Fruit fly (Drosophila melanogaster) whole organism, embryonic: ENCODE measurements around the gene vito.

ENCODE experiments used
- CG10267 ChIP-seq: fragments of 200-800 bp; sonication (Bioruptor generic); optimal IDR thresholded peaks from 2 replicates; lab custom pipeline; 2018; ENCODE audit warnings: missing biosample characterization, mild to moderate bottlenecking, missing genetic modification characterization, moderate library complexity
- CG10274 ChIP-seq: fragments of 200-800 bp; sonication (Bioruptor generic); optimal IDR thresholded peaks from 3 replicates; lab custom pipeline; 2017; ENCODE audit warnings: missing biosample characterization, mild to moderate bottlenecking, missing genetic modification characterization
- CG10654 ChIP-seq: fragments of 200-800 bp; sonication (Bioruptor generic); optimal IDR thresholded peaks from 2 replicates; lab custom pipeline; 2016; ENCODE audit warnings: missing biosample characterization, missing genetic modification characterization
- CG10979 ChIP-seq: fragments of 200-800 bp; sonication (Bioruptor generic); optimal IDR thresholded peaks from 2 replicates; lab custom pipeline; 2018; ENCODE audit warnings: missing biosample characterization, mild to moderate bottlenecking, missing genetic modification characterization, moderate library complexity
- CG11398 ChIP-seq: fragments of 200-800 bp; sonication (Bioruptor generic); optimal IDR thresholded peaks from 2 replicates; lab custom pipeline; 2016; ENCODE audit warnings: missing biosample characterization, missing genetic modification characterization
- CG12236 ChIP-seq: fragments of 200-800 bp; sonication (Bioruptor generic); optimal IDR thresholded peaks from 2 replicates; lab custom pipeline; 2016; ENCODE audit warnings: missing biosample characterization, missing genetic modification characterization
- CG1233 ChIP-seq: fragments of 200-800 bp; sonication (Bioruptor generic); optimal IDR thresholded peaks from 4 replicates; lab custom pipeline; 2018; ENCODE audit warnings: missing biosample characterization, mild to moderate bottlenecking, missing genetic modification characterization
- CG13775 ChIP-seq: fragments of 200-800 bp; sonication (Bioruptor generic); optimal IDR thresholded peaks from 3 replicates; lab custom pipeline; 2017; ENCODE audit warnings: missing biosample characterization, mild to moderate bottlenecking, missing genetic modification characterization
- CG17186 ChIP-seq: fragments of 200-800 bp; sonication (Bioruptor generic); optimal IDR thresholded peaks from 3 replicates; lab custom pipeline; 2017; ENCODE audit warnings: missing biosample characterization, missing genetic modification reagents, missing genetic modification characterization
- CG17802 ChIP-seq: fragments of 200-800 bp; sonication (Bioruptor generic); optimal IDR thresholded peaks from 2 replicates; lab custom pipeline; 2018; ENCODE audit warnings: missing biosample characterization, mild to moderate bottlenecking, missing genetic modification characterization, moderate library complexity
- CG1832 ChIP-seq: fragments of 200-800 bp; sonication (Bioruptor generic); optimal IDR thresholded peaks from 2 replicates; lab custom pipeline; 2017; ENCODE audit warnings: missing biosample characterization, mild to moderate bottlenecking, missing genetic modification characterization, inconsistent platforms
- CG2202 ChIP-seq: fragments of 200-800 bp; sonication (Bioruptor generic); optimal IDR thresholded peaks from 2 replicates; lab custom pipeline; 2018; ENCODE audit warnings: missing biosample characterization, mild to moderate bottlenecking, missing genetic modification characterization
- CG31388 ChIP-seq: fragments of 200-800 bp; sonication (Bioruptor generic); optimal IDR thresholded peaks from 2 replicates; lab custom pipeline; 2016; ENCODE audit warnings: missing biosample characterization, missing genetic modification characterization
- CG3163 ChIP-seq: fragments of 200-800 bp; sonication (Bioruptor generic); optimal IDR thresholded peaks from 3 replicates; lab custom pipeline; 2016; ENCODE audit warnings: missing biosample characterization, missing genetic modification characterization
- CG33557 ChIP-seq: fragments of 200-800 bp; sonication (Bioruptor generic); optimal IDR thresholded peaks from 2 replicates; lab custom pipeline; 2019; ENCODE audit warnings: missing biosample characterization, mild to moderate bottlenecking, missing genetic modification characterization, moderate library complexity
- CG9797 ChIP-seq: fragments of 200-800 bp; sonication (Bioruptor generic); optimal IDR thresholded peaks from 3 replicates; lab custom pipeline; 2018; ENCODE audit warnings: missing biosample characterization, mild to moderate bottlenecking, missing genetic modification characterization
- D19B ChIP-seq: fragments of 200-800 bp; sonication (Bioruptor generic); optimal IDR thresholded peaks from 2 replicates; lab custom pipeline; 2017; ENCODE audit warnings: missing biosample characterization, mild to moderate bottlenecking, missing genetic modification characterization
- Dip2 ChIP-seq: fragments of 200-800 bp; sonication (Bioruptor generic); IDR thresholded peaks from 2 replicates; pipeline ENCODE4 v1.3.6; 2022; ENCODE audit warnings: missing biosample characterization, missing genetic modification characterization
- Dref ChIP-seq: fragments of 200-800 bp; sonication (Bioruptor generic); IDR thresholded peaks from 2 replicates; pipeline ENCODE4 v1.3.6; 2022; ENCODE audit warnings: missing biosample characterization, missing genetic modification characterization
- E2f2 ChIP-seq: fragments of 200-800 bp; sonication (Bioruptor generic); IDR thresholded peaks from 2 replicates; pipeline ENCODE4 v1.3.6; 2022; ENCODE audit warnings: missing biosample characterization, missing genetic modification characterization
- HLH4C ChIP-seq: fragments of 200-800 bp; sonication (Bioruptor generic); IDR thresholded peaks from 3 replicates; pipeline ENCODE4 v1.3.6; 2022; ENCODE audit warnings: missing biosample characterization, missing genetic modification characterization; ENCODE audit not compliant: partially characterized antibody
- MBD-R2 ChIP-seq: fragments of 200-800 bp; sonication (Bioruptor generic); IDR thresholded peaks from 2 replicates; pipeline ENCODE4 v1.3.6; 2022; ENCODE audit warnings: missing biosample characterization, missing genetic modification characterization
- Optix ChIP-seq: fragments of 200-800 bp; sonication (Bioruptor generic); IDR thresholded peaks from 3 replicates; pipeline ENCODE4 v1.3.6; 2022; ENCODE audit warnings: missing biosample characterization, missing genetic modification characterization
- Tbp ChIP-seq: fragments of >200 bp; optimal IDR thresholded peaks from 2 replicates; lab custom pipeline; 2018; ENCODE audit warnings: missing biosample characterization, missing genetic modification characterization
- Xbp1 ChIP-seq: fragments of 200-800 bp; sonication (Bioruptor generic); optimal IDR thresholded peaks from 3 replicates; lab custom pipeline; 2016; ENCODE audit warnings: missing biosample characterization, mild to moderate bottlenecking, missing genetic modification characterization
- YL-1 ChIP-seq: fragments of 200-800 bp; sonication (Bioruptor generic); optimal IDR thresholded peaks from 3 replicates; lab custom pipeline; 2017; ENCODE audit warnings: missing biosample characterization, mild to moderate bottlenecking, missing genetic modification characterization
- az2 ChIP-seq: fragments of 200-800 bp; sonication (Bioruptor generic); optimal IDR thresholded peaks from 3 replicates; lab custom pipeline; 2016; ENCODE audit warnings: missing biosample characterization, missing genetic modification characterization
- cas ChIP-seq: fragments of 200-800 bp; sonication (Bioruptor generic); IDR thresholded peaks from 2 replicates; pipeline ENCODE4 v1.3.6; 2022; ENCODE audit warnings: missing biosample characterization, missing genetic modification characterization
- crol ChIP-seq: fragments of 200-800 bp; sonication (Bioruptor generic); IDR thresholded peaks from 2 replicates; pipeline ENCODE4 v1.3.6; 2022; ENCODE audit warnings: missing biosample characterization, missing genetic modification characterization
- disco-r ChIP-seq: fragments of 200-800 bp; sonication (Bioruptor generic); optimal IDR thresholded peaks from 2 replicates; lab custom pipeline; 2016; ENCODE audit warnings: missing biosample characterization, missing genetic modification characterization
- eve ChIP-seq, 2 experiments: fragments of >200 bp; optimal IDR thresholded peaks; 2 replicates each; lab custom pipeline; 2017; ENCODE audit warnings: missing biosample characterization in 2 of 2, missing genetic modification characterization in 2 of 2
- fd102C ChIP-seq: fragments of 200-800 bp; sonication (Bioruptor generic); optimal IDR thresholded peaks from 2 replicates; lab custom pipeline; 2018; ENCODE audit warnings: missing biosample characterization, mild to moderate bottlenecking, missing genetic modification characterization, moderate library complexity
- gsb-n ChIP-seq: fragments of 200-800 bp; sonication (Bioruptor generic); optimal IDR thresholded peaks from 3 replicates; lab custom pipeline; 2018; ENCODE audit warnings: missing biosample characterization, mild to moderate bottlenecking, missing genetic modification characterization
- insv ChIP-seq, 2 experiments: fragments of 200-800 bp; sonication (Bioruptor generic); optimal IDR thresholded peaks; 3 replicates each; lab custom pipeline; 2016 to 2018; ENCODE audit warnings: missing biosample characterization in 2 of 2, missing genetic modification characterization in 2 of 2
- kay ChIP-seq: fragments of 200-800 bp; sonication (Bioruptor generic); optimal IDR thresholded peaks from 2 replicates; lab custom pipeline; 2016; ENCODE audit warnings: missing biosample characterization, missing genetic modification characterization
- knrl ChIP-seq: fragments of 200-800 bp; sonication (Bioruptor generic); IDR thresholded peaks from 3 replicates; pipeline ENCODE4 v1.3.6; 2022; ENCODE audit warnings: missing biosample characterization, missing genetic modification characterization; ENCODE audit not compliant: partially characterized antibody
- lbe ChIP-seq: fragments of 200-800 bp; sonication (Bioruptor generic); optimal IDR thresholded peaks from 2 replicates; lab custom pipeline; 2016; ENCODE audit warnings: missing biosample characterization, mild to moderate bottlenecking, missing genetic modification characterization
- lilli ChIP-seq: fragments of 200-800 bp; sonication (Bioruptor generic); optimal IDR thresholded peaks from 3 replicates; lab custom pipeline; 2016; ENCODE audit warnings: missing biosample characterization, missing genetic modification characterization
- lmd ChIP-seq: fragments of 200-800 bp; sonication (Bioruptor generic); IDR thresholded peaks from 2 replicates; pipeline ENCODE4 v1.3.6; 2022; ENCODE audit warnings: missing biosample characterization, missing genetic modification characterization
- nau ChIP-seq: fragments of 200-800 bp; sonication (Bioruptor generic); optimal IDR thresholded peaks from 3 replicates; lab custom pipeline; 2017; ENCODE audit warnings: missing biosample characterization, mild to moderate bottlenecking, missing genetic modification characterization, missing genetic modification reagents
- nmo ChIP-seq: fragments of 200-800 bp; sonication (Bioruptor generic); optimal IDR thresholded peaks from 2 replicates; lab custom pipeline; 2018; ENCODE audit warnings: missing biosample characterization, mild to moderate bottlenecking, missing genetic modification characterization, moderate library complexity
- salm ChIP-seq: fragments of 200-800 bp; sonication (Bioruptor generic); optimal IDR thresholded peaks from 2 replicates; lab custom pipeline; 2018; ENCODE audit warnings: missing biosample characterization, mild to moderate bottlenecking, missing genetic modification characterization
- scrt ChIP-seq: fragments of 200-800 bp; sonication (Bioruptor generic); optimal IDR thresholded peaks from 2 replicates; lab custom pipeline; 2018; ENCODE audit warnings: missing biosample characterization, mild to moderate bottlenecking, missing genetic modification characterization, moderate library complexity
- sima ChIP-seq: fragments of 200-800 bp; sonication (Bioruptor generic); optimal IDR thresholded peaks from 2 replicates; lab custom pipeline; 2016; ENCODE audit warnings: missing biosample characterization, missing genetic modification characterization
- trem ChIP-seq: fragments of 200-800 bp; optimal IDR thresholded peaks from 3 replicates; lab custom pipeline; 2019; ENCODE audit warnings: missing biosample characterization, mild to moderate bottlenecking, missing genetic modification characterization, moderate library complexity
- twi ChIP-seq: fragments of 200-800 bp; optimal IDR thresholded peaks from 2 replicates; lab custom pipeline; 2019; ENCODE audit warnings: missing biosample characterization, mild to moderate bottlenecking, missing genetic modification characterization, moderate library complexity
- unc-4 ChIP-seq: fragments of 200-800 bp; sonication (Bioruptor generic); IDR thresholded peaks from 2 replicates; pipeline ENCODE4 v1.3.6; 2022; ENCODE audit warnings: missing biosample characterization, missing genetic modification characterization; ENCODE audit not compliant: partially characterized antibody
- vvl ChIP-seq: fragments of 200-800 bp; sonication (Bioruptor generic); IDR thresholded peaks from 2 replicates; pipeline ENCODE4 v1.3.6; 2022; ENCODE audit warnings: missing biosample characterization, missing genetic modification characterization
- zfh2 ChIP-seq: fragments of 200-800 bp; sonication (Bioruptor generic); optimal IDR thresholded peaks from 2 replicates; lab custom pipeline; 2016; ENCODE audit warnings: missing biosample characterization, missing genetic modification characterization

Gene vito

DNA sequence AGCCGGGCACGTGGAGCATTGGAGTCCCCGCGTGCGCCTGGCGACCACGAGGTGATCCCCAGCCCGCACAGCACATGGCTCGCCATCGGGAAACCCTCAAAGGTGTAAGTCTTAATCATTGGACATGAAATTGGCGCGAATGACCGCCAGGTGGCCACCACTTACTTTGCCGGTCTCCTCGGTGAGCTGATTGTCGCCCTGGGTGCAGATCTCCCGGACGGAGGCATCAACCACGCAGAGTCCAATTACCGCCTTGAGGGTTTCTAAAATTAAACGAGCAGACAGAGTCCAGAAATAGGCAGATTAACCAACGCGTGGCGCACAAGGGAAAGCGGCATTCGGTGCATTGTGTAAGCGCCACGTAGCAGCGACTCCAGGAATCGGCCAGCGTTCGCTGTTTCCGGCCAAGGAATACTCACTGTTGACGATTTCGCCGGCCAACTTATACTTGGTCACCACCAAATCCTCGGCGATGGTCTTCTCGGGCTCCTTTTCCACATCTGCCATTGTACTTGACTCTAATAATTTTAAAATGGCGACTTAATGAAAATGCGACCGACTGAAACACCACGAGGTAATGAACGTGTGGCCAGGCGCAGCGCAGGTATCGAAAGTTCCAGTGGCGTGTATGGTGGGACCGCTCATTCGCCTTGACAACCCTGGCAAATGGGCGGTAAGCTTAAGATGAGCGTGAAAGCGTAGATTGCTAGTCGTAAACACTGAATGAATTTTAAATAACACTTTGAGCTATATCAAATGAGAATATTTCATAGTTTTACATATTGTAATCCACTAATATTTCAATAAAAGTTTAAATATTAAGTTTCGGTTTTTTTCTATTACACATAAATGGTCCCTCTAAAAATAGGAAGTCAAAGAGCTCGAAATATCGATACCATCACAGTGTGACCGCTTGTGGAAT is 11.9 kb downstream of the vito start, which contains the start of gene CG10576 (continued):
- TF ChIP-seq CG10654 (no peak), crol (GFP tag; lab: Robert Waterston, UW) (no peak), trem (peak; percentile 95), zfh2 (GFP tag; lab: Kevin White, UChicago) (peak; percentile 3), CG10267 (tag; lab: Kevin White, UChicago) (peak; percentile 58), fd102C (GFP tag; lab: Kevin White, UChicago) (no peak), E2f2 (GFP tag; lab: Robert Waterston, UW) (peak; percentile 80), YL-1 (GFP tag; lab: Kevin White, UChicago) (peak; percentile 96), CG1832 (GFP tag; lab: Kevin White, UChicago) (no peak), CG33557 (GFP tag; lab: Kevin White, UChicago) (peak; percentile 13), MBD-R2 (GFP tag; lab: Robert Waterston, UW) (peak; percentile 31; the same call in 1 of the 2 replicates), CG3163 (GFP tag; lab: Kevin White, UChicago) (no peak), CG31388 (GFP tag; lab: Kevin White, UChicago) (no peak), lilli (GFP tag; lab: Kevin White, UChicago) (peak; percentile 24), CG2202 (tag; lab: Kevin White, UChicago) (no peak), CG10979 (tag; lab: Kevin White, UChicago) (peak; percentile 13), nmo (GFP tag; lab: Kevin White, UChicago) (peak; percentile 68), cas (GFP tag; lab: Robert Waterston, UW) (no peak), unc-4 (GFP tag; lab: Robert Waterston, UW) (peak; percentile 68; the same call in 1 of the 2 replicates), disco-r (GFP tag; lab: Kevin White, UChicago) (no peak), vvl (GFP tag; lab: Robert Waterston, UW) (0 out of 2 replicates have a peak, but pooled peaks have one; percentile 23), CG1233 (no peak), Dip2 (GFP tag; lab: Robert Waterston, UW) (no peak), CG13775 (GFP tag; lab: Kevin White, UChicago) (no peak), Optix (GFP tag; lab: Robert Waterston, UW) (no peak), D19B (GFP tag; lab: Kevin White, UChicago) (no peak), salm (no peak), Dref (GFP tag; lab: Robert Waterston, UW) (peak; percentile 56), lbe (no peak), CG10274 (GFP tag; lab: Kevin White, UChicago) (no peak), CG11398 (GFP tag; lab: Kevin White, UChicago) (no peak), Xbp1 (GFP tag; lab: Kevin White, UChicago) (peak; percentile 43), nau (no peak), eve (GFP tag; optimal IDR thresholded peaks at IDR 0.05; lab: Kevin White, UChicago) (no peak), gsb-n (tag; lab: Kevin White, UChicago) (no peak), insv (GFP tag; optimal IDR thresholded peaks at IDR 0.05; lab: Kevin White, UChicago) (peak in 1 of 2 experiments; percentile 6), kay (GFP tag; lab: Kevin White, UChicago) (no peak), knrl (GFP tag; lab: Robert Waterston, UW) (peak; percentile 79), CG17186 (peak; percentile 39), twi (tag; lab: Kevin White, UChicago) (peak; percentile 23), scrt (GFP tag; lab: Kevin White, UChicago) (no peak), CG17802 (tag; lab: Kevin White, UChicago) (no peak), CG12236 (GFP tag; lab: Kevin White, UChicago) (no peak), CG9797 (GFP tag; lab: Kevin White, UChicago) (peak; percentile 98), HLH4C (GFP tag; lab: Robert Waterston, UW) (0 out of 3 replicates have a peak, but pooled peaks have one; percentile 36), Tbp (peak; percentile 78), lmd (GFP tag; lab: Robert Waterston, UW) (no peak), az2 (GFP tag; lab: Kevin White, UChicago) (no peak), sima (GFP tag; lab: Kevin White, UChicago) (no peak)
